Fruit fly (Drosophila melanogaster): Measurements from ENCODE around the gene CG31088.

- no peak for TF ChIP-seq brk (GFP tag; optimal IDR thresholded peaks at IDR 0.05)
- no peak for TF ChIP-seq Rel (GFP tag; optimal IDR thresholded peaks at IDR 0.05)
- TF ChIP-seq Rel (tag; optimal IDR thresholded peaks at IDR 0.05) = peak; percentile 11
- TF ChIP-seq N (GFP tag; optimal IDR thresholded peaks at IDR 0.05) = no peak
Measured at dm6 chr3R:15984483-15985118, 33.9 kb upstream of the CG31088 start.

Data from whole organism, wandering third instar larva.